Fruit fly (Drosophila melanogaster) whole organism, embryonic: ENCODE results near the gene CG32454.
A peak's percentile ranks its signal among the peaks of the same experiment; 100 is the strongest.

ENCODE experiments used
- BtbVII ChIP-seq: fragments of 200-800 bp; sonication (Bioruptor generic); optimal IDR thresholded peaks from 3 replicates; lab custom pipeline; 2017; ENCODE audit warnings: missing biosample characterization, mild to moderate bottlenecking, missing genetic modification characterization
- CG10462 ChIP-seq: fragments of 200-800 bp; sonication (Bioruptor generic); optimal IDR thresholded peaks from 2 replicates; lab custom pipeline; 2016; ENCODE audit warnings: missing biosample characterization, missing genetic modification characterization
- CG11504 ChIP-seq: fragments of 200-800 bp; sonication (Bioruptor generic); optimal IDR thresholded peaks from 3 replicates; lab custom pipeline; 2019; ENCODE audit warnings: missing biosample characterization, mild to moderate bottlenecking, missing genetic modification characterization, moderate library complexity
- CG1233 ChIP-seq: fragments of 200-800 bp; sonication (Bioruptor generic); optimal IDR thresholded peaks from 4 replicates; lab custom pipeline; 2018; ENCODE audit warnings: missing biosample characterization, mild to moderate bottlenecking, missing genetic modification characterization
- CG14441 ChIP-seq: fragments of 200-800 bp; sonication (Bioruptor generic); IDR thresholded peaks from 2 replicates; pipeline ENCODE4 v1.3.6; 2022; ENCODE audit warnings: missing biosample characterization, missing genetic modification characterization
- CG15514 ChIP-seq: fragments of 200-800 bp; sonication (Bioruptor generic); optimal IDR thresholded peaks from 3 replicates; lab custom pipeline; 2017; ENCODE audit warnings: missing biosample characterization, missing genetic modification characterization, mild to moderate bottlenecking, moderate library complexity, missing genetic modification reagents
- CG16779 ChIP-seq: fragments of 200-800 bp; sonication (Bioruptor generic); IDR thresholded peaks from 2 replicates; pipeline ENCODE4 v1.3.6; 2022; ENCODE audit warnings: missing biosample characterization, missing genetic modification characterization
- CG18011 ChIP-seq: fragments of 200-800 bp; sonication (Bioruptor generic); optimal IDR thresholded peaks from 2 replicates; lab custom pipeline; 2017; ENCODE audit warnings: missing biosample characterization, missing genetic modification characterization, mild to moderate bottlenecking, moderate library complexity, missing genotype
- CG1832 ChIP-seq: fragments of 200-800 bp; sonication (Bioruptor generic); optimal IDR thresholded peaks from 2 replicates; lab custom pipeline; 2017; ENCODE audit warnings: missing biosample characterization, mild to moderate bottlenecking, missing genetic modification characterization, inconsistent platforms
- CG18619 ChIP-seq: fragments of 200-800 bp; sonication (Bioruptor generic); optimal IDR thresholded peaks from 3 replicates; lab custom pipeline; 2017; ENCODE audit warnings: missing biosample characterization, mild to moderate bottlenecking, missing genetic modification characterization
- CG2129 ChIP-seq: fragments of 200-800 bp; sonication (Bioruptor generic); IDR thresholded peaks from 2 replicates; pipeline ENCODE4 v1.3.6; 2022; ENCODE audit warnings: missing biosample characterization, missing genetic modification characterization; ENCODE audit not compliant: partially characterized antibody
- CG2712 ChIP-seq: fragments of 200-800 bp; optimal IDR thresholded peaks from 3 replicates; lab custom pipeline; 2019; ENCODE audit warnings: missing biosample characterization, mild to moderate bottlenecking, missing genetic modification characterization, moderate library complexity
- CG2875 ChIP-seq: fragments of 200-800 bp; sonication (Bioruptor generic); optimal IDR thresholded peaks from 2 replicates; lab custom pipeline; 2017; ENCODE audit warnings: missing biosample characterization, mild to moderate bottlenecking, missing genetic modification characterization, missing genetic modification reagents
- CG4328 ChIP-seq: fragments of 200-800 bp; sonication (Bioruptor generic); optimal IDR thresholded peaks from 3 replicates; lab custom pipeline; 2017; ENCODE audit warnings: missing biosample characterization, missing genetic modification reagents, missing genetic modification characterization
- CG4360 ChIP-seq: fragments of 200-800 bp; sonication (Bioruptor generic); IDR thresholded peaks from 2 replicates; pipeline ENCODE4 v1.3.6; 2022; ENCODE audit warnings: missing biosample characterization, missing genetic modification characterization
- CG4424 ChIP-seq: fragments of 200-800 bp; sonication (Bioruptor generic); optimal IDR thresholded peaks from 3 replicates; lab custom pipeline; 2016; ENCODE audit warnings: missing biosample characterization, missing genetic modification characterization
- CG4707 ChIP-seq: fragments of 200-800 bp; sonication (Bioruptor generic); optimal IDR thresholded peaks from 2 replicates; lab custom pipeline; 2018; ENCODE audit warnings: missing biosample characterization, mild to moderate bottlenecking, missing genetic modification characterization, moderate library complexity
- CG6272 ChIP-seq: fragments of 200-800 bp; sonication (Bioruptor generic); IDR thresholded peaks from 2 replicates; pipeline ENCODE4 v1.3.6; 2022; ENCODE audit warnings: missing biosample characterization, missing genetic modification characterization
- CG6689 ChIP-seq: fragments of 200-800 bp; sonication (Bioruptor generic); IDR thresholded peaks from 2 replicates; pipeline ENCODE4 v1.3.6; 2022; ENCODE audit warnings: missing biosample characterization, missing genetic modification characterization
- CG6791 ChIP-seq: fragments of 200-800 bp; sonication (Bioruptor generic); IDR thresholded peaks from 3 replicates; pipeline ENCODE4 v1.3.6; 2022; ENCODE audit warnings: missing biosample characterization, missing genetic modification characterization; ENCODE audit not compliant: partially characterized antibody
- CG8359 ChIP-seq: fragments of 200-800 bp; sonication (Bioruptor generic); optimal IDR thresholded peaks from 2 replicates; lab custom pipeline; 2017; ENCODE audit warnings: missing biosample characterization, mild to moderate bottlenecking, missing genetic modification characterization, borderline replicate concordance
- Dll ChIP-seq: fragments of 200-800 bp; sonication (Bioruptor generic); IDR thresholded peaks from 4 replicates; pipeline ENCODE4 v1.3.6; 2022; ENCODE audit warnings: missing biosample characterization, missing genetic modification characterization; ENCODE audit not compliant: partially characterized antibody
- ERR ChIP-seq: fragments of 200-800 bp; sonication (Bioruptor generic); optimal IDR thresholded peaks from 2 replicates; lab custom pipeline; 2016; ENCODE audit warnings: missing biosample characterization, missing genetic modification characterization
- Ets97D ChIP-seq: fragments of 200-800 bp; sonication (Bioruptor generic); optimal IDR thresholded peaks from 3 replicates; lab custom pipeline; 2016; ENCODE audit warnings: missing biosample characterization, missing genetic modification characterization
- Fer3 ChIP-seq: fragments of 200-800 bp; sonication (Bioruptor generic); optimal IDR thresholded peaks from 2 replicates; lab custom pipeline; 2018; ENCODE audit warnings: missing biosample characterization, mild to moderate bottlenecking, missing genetic modification characterization, moderate library complexity
- H15 ChIP-seq: fragments of 200-800 bp; sonication (Bioruptor generic); IDR thresholded peaks from 3 replicates; pipeline ENCODE4 v1.3.6; 2022; ENCODE audit warnings: missing biosample characterization, missing genetic modification characterization
- Max ChIP-seq: fragments of 200-800 bp; sonication (Bioruptor generic); optimal IDR thresholded peaks from 2 replicates; lab custom pipeline; 2016; ENCODE audit warnings: missing biosample characterization, mild to moderate bottlenecking, missing genetic modification characterization
- NC2α ChIP-seq: fragments of 200-800 bp; sonication (Bioruptor generic); optimal IDR thresholded peaks from 2 replicates; lab custom pipeline; 2016; ENCODE audit warnings: missing biosample characterization, missing genetic modification characterization
- Nf-YC ChIP-seq: fragments of 200-800 bp; optimal IDR thresholded peaks from 3 replicates; lab custom pipeline; 2019; ENCODE audit warnings: missing biosample characterization, mild to moderate bottlenecking, missing genetic modification characterization, moderate library complexity
- Oaz ChIP-seq: fragments of 200-800 bp; sonication (Bioruptor generic); IDR thresholded peaks from 2 replicates; pipeline ENCODE4 v1.3.6; 2022; ENCODE audit warnings: missing biosample characterization, missing genetic modification characterization
- Stat92E ChIP-seq, 3 experiments: fragments of >200 bp in 2 of 3; fragments of 200-800 bp in 1 of 3; sonication (Bioruptor generic) in 1 of 3; optimal IDR thresholded peaks; 2 replicates each; lab custom pipeline; 2017 to 2019; ENCODE audit warnings: missing biosample characterization in 3 of 3, missing genetic modification characterization in 3 of 3, mild to moderate bottlenecking in 1 of 3, moderate library complexity in 1 of 3
- Tbp ChIP-seq: fragments of >200 bp; optimal IDR thresholded peaks from 2 replicates; lab custom pipeline; 2018; ENCODE audit warnings: missing biosample characterization, missing genetic modification characterization
- abd-A ChIP-seq: fragments of 200-800 bp; sonication (Bioruptor generic); optimal IDR thresholded peaks from 3 replicates; lab custom pipeline; 2019; ENCODE audit warnings: missing biosample characterization, mild to moderate bottlenecking, missing genetic modification characterization, moderate library complexity
- bowl ChIP-seq: fragments of 200-800 bp; sonication (Bioruptor generic); IDR thresholded peaks from 2 replicates; pipeline ENCODE4 v1.3.6; 2022; ENCODE audit warnings: missing biosample characterization, missing genetic modification characterization
- crc ChIP-seq: fragments of 200-800 bp; sonication (Bioruptor generic); optimal IDR thresholded peaks from 2 replicates; lab custom pipeline; 2016; ENCODE audit warnings: missing biosample characterization, missing genetic modification characterization
- croc ChIP-seq: fragments of 200-800 bp; sonication (Bioruptor generic); conservative IDR thresholded peaks from 3 replicates; pipeline ENCODE4 v1.3.6; 2022; ENCODE audit warnings: missing biosample characterization, missing genetic modification characterization
- fd64A ChIP-seq: fragments of 200-800 bp; sonication (Bioruptor generic); optimal IDR thresholded peaks from 3 replicates; lab custom pipeline; 2018; ENCODE audit warnings: missing biosample characterization, mild to moderate bottlenecking, missing genetic modification characterization
- gce ChIP-seq: fragments of 200-800 bp; sonication (Bioruptor generic); IDR thresholded peaks from 3 replicates; pipeline ENCODE4 v1.3.6; 2022; ENCODE audit warnings: missing biosample characterization, missing genetic modification characterization
- gro ChIP-seq: fragments of 200-800 bp; sonication (Bioruptor generic); optimal IDR thresholded peaks from 2 replicates; lab custom pipeline; 2016; ENCODE audit warnings: missing biosample characterization, missing genetic modification characterization
- hb ChIP-seq: fragments of 200-800 bp; sonication (Bioruptor generic); IDR thresholded peaks from 3 replicates; pipeline ENCODE4 v1.3.6; 2022; ENCODE audit warnings: missing biosample characterization, missing genetic modification characterization; ENCODE audit not compliant: partially characterized antibody
- lab ChIP-seq: fragments of 200-800 bp; sonication (Bioruptor generic); optimal IDR thresholded peaks from 3 replicates; lab custom pipeline; 2017; ENCODE audit warnings: missing biosample characterization, missing genetic modification characterization, mild to moderate bottlenecking, moderate library complexity, missing genetic modification reagents
- mld ChIP-seq: fragments of 200-800 bp; sonication (Bioruptor generic); IDR thresholded peaks from 3 replicates; pipeline ENCODE4 v1.3.6; 2022; ENCODE audit warnings: missing biosample characterization, missing genetic modification characterization; ENCODE audit not compliant: partially characterized antibody
- nom ChIP-seq: fragments of 200-800 bp; sonication (Bioruptor generic); optimal IDR thresholded peaks from 2 replicates; lab custom pipeline; 2017; ENCODE audit warnings: missing biosample characterization, missing genetic modification characterization, mild to moderate bottlenecking, moderate library complexity, missing genetic modification reagents
- pb ChIP-seq: fragments of 200-800 bp; sonication (Bioruptor generic); optimal IDR thresholded peaks from 3 replicates; lab custom pipeline; 2016; ENCODE audit warnings: missing biosample characterization, missing genetic modification characterization
- pnt ChIP-seq: fragments of 200-800 bp; sonication (Bioruptor generic); optimal IDR thresholded peaks from 3 replicates; lab custom pipeline; 2016; ENCODE audit warnings: missing biosample characterization, missing genetic modification characterization
- sr ChIP-seq: fragments of 200-800 bp; sonication (Bioruptor generic); IDR thresholded peaks from 3 replicates; pipeline ENCODE4 v1.3.6; 2022; ENCODE audit warnings: missing biosample characterization, missing genetic modification characterization
- tgo ChIP-seq: fragments of 200-800 bp; sonication (Bioruptor generic); IDR thresholded peaks from 3 replicates; pipeline ENCODE4 v1.3.6; 2022; ENCODE audit warnings: missing biosample characterization, missing genetic modification characterization
- wdn ChIP-seq: fragments of 200-800 bp; sonication (Bioruptor generic); IDR thresholded peaks from 2 replicates; pipeline ENCODE4 v1.3.6; 2022; ENCODE audit warnings: missing biosample characterization, missing genetic modification characterization

CG32454 gene

dm6 chr3L:22717137-22717767 is 12.3 kb upstream of the CG32454 start, which contains the start of the genes ArfGAP3 and CG32452 (continued):
- TF ChIP-seq Max (GFP tag; lab: Kevin White, UChicago) (peak; percentile 83), CG1233 (peak; percentile 58), CG15514 (GFP tag; lab: Kevin White, UChicago) (peak; percentile 97), CG10462 (GFP tag; lab: Kevin White, UChicago) (peak; percentile 61), H15 (peak; percentile 62; the same call in 1 of the 3 replicates), ERR (GFP tag; lab: Kevin White, UChicago) (peak; percentile 34), CG4707 (no peak), CG18619 (peak; percentile 74), abd-A (tag; lab: Kevin White, UChicago) (no peak), CG2712 (peak; percentile 80), CG6272 (GFP tag; lab: Robert Waterston, UW) (peak; percentile 53; the same call in 1 of the 2 replicates), CG8359 (GFP tag; lab: Kevin White, UChicago) (no peak), CG4360 (GFP tag; lab: Robert Waterston, UW) (no peak), pnt (peak; percentile 2), wdn (GFP tag; lab: Robert Waterston, UW) (0 out of 2 replicates have a peak, but pooled peaks have one; percentile 36), gro (GFP tag; lab: Kevin White, UChicago) (peak; percentile 24), CG2875 (GFP tag; lab: Kevin White, UChicago) (peak; percentile 36), CG4328 (GFP tag; lab: Kevin White, UChicago) (peak; percentile 56), CG11504 (no peak), CG1832 (GFP tag; lab: Kevin White, UChicago) (no peak), gce (GFP tag; lab: Robert Waterston, UW) (peak; percentile 40; the same call in 1 of the 3 replicates), pb (GFP tag; lab: Kevin White, UChicago) (no peak), crc (GFP tag; lab: Kevin White, UChicago) (peak; percentile 26), nom (GFP tag; lab: Kevin White, UChicago) (no peak), tgo (GFP tag; lab: Robert Waterston, UW) (peak; percentile 61; the same call in 2 of the 3 replicates), Tbp (no peak), CG2129 (GFP tag; lab: Robert Waterston, UW) (peak; percentile 57; the same call in 1 of the 2 replicates), Stat92E (GFP tag; optimal IDR thresholded peaks at IDR 0.05; lab: Kevin White, UChicago) (peak in 1 of 3 experiments; percentile 28), fd64A (GFP tag; lab: Kevin White, UChicago) (no peak), mld (no peak), CG14441 (GFP tag; lab: Robert Waterston, UW) (peak; percentile 79), bowl (GFP tag; lab: Robert Waterston, UW) (no peak), BtbVII (GFP tag; lab: Kevin White, UChicago) (peak; percentile 61), Ets97D (GFP tag; lab: Kevin White, UChicago) (peak; percentile 66), CG6689 (GFP tag; lab: Robert Waterston, UW) (peak; percentile 76), Oaz (GFP tag; lab: Robert Waterston, UW) (peak; percentile 70), Fer3 (peak; percentile 78), CG18011 (GFP tag; lab: Kevin White, UChicago) (peak; percentile 95), CG16779 (GFP tag; lab: Robert Waterston, UW) (0 out of 2 replicates have a peak, but pooled peaks have one; percentile 35), croc (GFP tag; lab: Robert Waterston, UW) (peak; percentile 26; the same call in 1 of the 3 replicates), CG4424 (peak; percentile 77), NC2α (GFP tag; lab: Kevin White, UChicago) (no peak), lab (GFP tag; lab: Kevin White, UChicago) (peak; percentile 70), Nf-YC (peak; percentile 69), hb (GFP tag; lab: Robert Waterston, UW) (no peak), sr (GFP tag; lab: Robert Waterston, UW) (no peak), Dll (GFP tag; lab: Robert Waterston, UW) (peak; percentile 86), CG6791 (GFP tag; lab: Robert Waterston, UW) (no peak; the same call in 2 of the 3 replicates)
